Worm (Caenorhabditis elegans) whole organism, L1 larva: ENCODE results near the gene R13A5.11.
A peak's percentile ranks its signal among the peaks of the same experiment; 100 is the strongest.

ENCODE experiments used
- C16A3.4 ChIP-seq: fragments of 150-350 bp; optimal IDR thresholded peaks from 2 replicates; lab custom pipeline; 2014; ENCODE audit warnings: missing biosample characterization, missing genetic modification characterization
- Y116A8C.19 ChIP-seq: sonication (generic microtip); optimal IDR thresholded peaks from 2 replicates; lab custom pipeline; 2016; ENCODE audit warnings: missing compliant biosample characterization, missing genetic modification characterization, borderline replicate concordance
- aha-1 ChIP-seq: fragments of 150-350 bp; optimal IDR thresholded peaks from 2 replicates; lab custom pipeline; 2014; ENCODE audit warnings: missing biosample characterization, missing genetic modification characterization
- alr-1 ChIP-seq: fragments of 200-800 bp; sonication (Bioruptor generic); optimal IDR thresholded peaks from 2 replicates; lab custom pipeline; 2018; ENCODE audit warnings: borderline replicate concordance, mild to moderate bottlenecking, missing genetic modification characterization, missing compliant biosample characterization
- blmp-1 ChIP-seq: fragments of 150-350 bp; optimal IDR thresholded peaks from 2 replicates; lab custom pipeline; 2014; ENCODE audit warnings: missing biosample characterization, missing genetic modification characterization
- ceh-8 ChIP-seq: fragments of 200-800 bp; sonication (Bioruptor generic); optimal IDR thresholded peaks from 2 replicates; lab custom pipeline; 2018; ENCODE audit warnings: mild to moderate bottlenecking, missing genetic modification characterization, moderate library complexity, missing compliant biosample characterization
- ceh-82 ChIP-seq, 3 experiments: fragments of 150-350 bp in 1 of 3; sonication (generic microtip) in 2 of 3; optimal IDR thresholded peaks; 2 replicates each; lab custom pipeline; 2014 to 2017; ENCODE audit warnings: missing biosample characterization in 3 of 3, missing genetic modification characterization in 3 of 3
- dpl-1 ChIP-seq, 3 experiments: fragments of 150-350 bp in 2 of 3; sonication (generic microtip) in 1 of 3; optimal IDR thresholded peaks; 2 replicates each; lab custom pipeline; 2014 to 2017; ENCODE audit warnings: missing biosample characterization in 3 of 3, missing genetic modification characterization in 3 of 3, missing genetic modification reagents in 3 of 3
- efl-3 ChIP-seq: fragments of 200-800 bp; sonication (Bioruptor generic); optimal IDR thresholded peaks from 2 replicates; lab custom pipeline; 2018; ENCODE audit warnings: mild to moderate bottlenecking, missing genetic modification characterization, missing compliant biosample characterization
- egl-13 ChIP-seq: sonication (generic microtip); optimal IDR thresholded peaks from 2 replicates; lab custom pipeline; 2016; ENCODE audit warnings: missing genotype, missing genetic modification reagents, missing genetic modification characterization, missing compliant biosample characterization
- egl-27 ChIP-seq, 2 experiments: fragments of 150-350 bp in 1 of 2; sonication (generic microtip); optimal IDR thresholded peaks; 3 replicates each; lab custom pipeline; 2017 to 2018; ENCODE audit warnings: missing biosample characterization in 2 of 2, missing genetic modification characterization in 2 of 2, missing genetic modification reagents in 2 of 2
- elt-2 ChIP-seq: sonication (generic microtip); optimal IDR thresholded peaks from 2 replicates; lab custom pipeline; 2016; ENCODE audit warnings: missing genetic modification characterization, mild to moderate bottlenecking, inconsistent platforms, missing compliant biosample characterization, missing genetic modification reagents
- elt-3 ChIP-seq, 6 experiments: fragments of 150-350 bp in 1 of 6; sonication (generic microtip); optimal IDR thresholded peaks; 2 replicates each; lab custom pipeline; 2017 to 2018; ENCODE audit warnings: missing biosample characterization in 6 of 6, missing genetic modification characterization in 6 of 6, inconsistent platforms in 1 of 6
- fkh-10 ChIP-seq: sonication (generic microtip); optimal IDR thresholded peaks from 2 replicates; lab custom pipeline; 2017; ENCODE audit warnings: missing biosample characterization, missing genetic modification reagents, missing genetic modification characterization
- fkh-4 ChIP-seq: sonication (generic microtip); optimal IDR thresholded peaks from 2 replicates; lab custom pipeline; 2016; ENCODE audit warnings: missing compliant biosample characterization, missing genetic modification characterization, borderline replicate concordance
- fkh-8 ChIP-seq: sonication (generic microtip); optimal IDR thresholded peaks from 2 replicates; lab custom pipeline; 2016; ENCODE audit warnings: mild to moderate bottlenecking, missing genetic modification characterization, missing compliant biosample characterization
- grh-1 ChIP-seq: fragments of 200-800 bp; sonication (Bioruptor generic); IDR thresholded peaks from 2 replicates; pipeline ENCODE4 v1.3.6; 2022; ENCODE audit warnings: missing genetic modification reagents, missing genetic modification characterization, missing compliant biosample characterization
- isw-1 ChIP-seq: fragments of 200-800 bp; sonication (Bioruptor generic); IDR thresholded peaks from 2 replicates; pipeline ENCODE4 v1.3.6; 2022; ENCODE audit warnings: missing genetic modification characterization, missing compliant biosample characterization
- jun-1 ChIP-seq: fragments of 150-350 bp; optimal IDR thresholded peaks from 2 replicates; lab custom pipeline; 2014; ENCODE audit warnings: missing biosample characterization, missing genetic modification reagents, missing genetic modification characterization
- lin-14 ChIP-seq: fragments of 200-800 bp; sonication (Bioruptor generic); optimal IDR thresholded peaks from 2 replicates; lab custom pipeline; 2018; ENCODE audit warnings: mild to moderate bottlenecking, missing genetic modification characterization, moderate library complexity, missing compliant biosample characterization
- lin-15B ChIP-seq: fragments of 150-350 bp; sonication (generic microtip); optimal IDR thresholded peaks from 3 replicates; lab custom pipeline; 2014; ENCODE audit warnings: missing biosample characterization, missing genetic modification characterization
- lin-39 ChIP-seq: fragments of 150-350 bp; optimal IDR thresholded peaks from 2 replicates; lab custom pipeline; 2014; ENCODE audit warnings: missing biosample characterization, missing genetic modification reagents, missing genetic modification characterization
- lsy-2 ChIP-seq, 2 experiments: fragments of 150-350 bp; optimal IDR thresholded peaks; 2 replicates each; lab custom pipeline; 2014; ENCODE audit warnings: missing biosample characterization in 2 of 2, missing genetic modification characterization in 2 of 2
- mep-1 ChIP-seq: fragments of 150-350 bp; optimal IDR thresholded peaks from 2 replicates; lab custom pipeline; 2014; ENCODE audit warnings: missing biosample characterization, missing genetic modification characterization
- nhr-11 ChIP-seq: fragments of 150-350 bp; optimal IDR thresholded peaks from 2 replicates; lab custom pipeline; 2014; ENCODE audit warnings: missing biosample characterization, missing genetic modification characterization
- nhr-28 ChIP-seq: fragments of 150-350 bp; optimal IDR thresholded peaks from 2 replicates; lab custom pipeline; 2014; ENCODE audit warnings: missing biosample characterization, missing genetic modification characterization
- nhr-47 ChIP-seq: sonication (generic microtip); optimal IDR thresholded peaks from 2 replicates; lab custom pipeline; 2016; ENCODE audit warnings: mild to moderate bottlenecking, missing genetic modification characterization, moderate library complexity, missing compliant biosample characterization
- nhr-71 ChIP-seq: sonication (generic microtip); optimal IDR thresholded peaks from 2 replicates; lab custom pipeline; 2016; ENCODE audit warnings: mild to moderate bottlenecking, missing genetic modification characterization, moderate library complexity, missing compliant biosample characterization
- nhr-85 ChIP-seq: sonication (generic microtip); peaks from one replicate; lab custom pipeline; 2016; ENCODE audit warnings: missing genetic modification characterization, inconsistent platforms, missing compliant biosample characterization
- nhr-90 ChIP-seq: sonication (generic microtip); optimal IDR thresholded peaks from 2 replicates; lab custom pipeline; 2016; ENCODE audit warnings: mild to moderate bottlenecking, missing genetic modification characterization, missing compliant biosample characterization; ENCODE audit not compliant: poor library complexity
- pag-3 ChIP-seq: sonication (generic microtip); optimal IDR thresholded peaks from 2 replicates; lab custom pipeline; 2017; ENCODE audit warnings: missing genetic modification characterization, mild to moderate bottlenecking, missing compliant biosample characterization, antibody characterized with exemption, borderline replicate concordance; ENCODE audit not compliant: insufficient read depth
- pqm-1 ChIP-seq: sonication (generic microtip); optimal IDR thresholded peaks from 3 replicates; lab custom pipeline; 2017; ENCODE audit warnings: missing biosample characterization, missing genetic modification characterization
- rnt-1 ChIP-seq: sonication (generic microtip); optimal IDR thresholded peaks from 2 replicates; lab custom pipeline; 2016; ENCODE audit warnings: mild to moderate bottlenecking, missing genetic modification characterization, moderate library complexity, missing compliant biosample characterization
- skn-1 ChIP-seq: fragments of 150-350 bp; optimal IDR thresholded peaks from 2 replicates; lab custom pipeline; 2014; ENCODE audit warnings: missing biosample characterization, missing genetic modification characterization
- sptf-1 ChIP-seq: fragments of 150-350 bp; optimal IDR thresholded peaks from 2 replicates; lab custom pipeline; 2014; ENCODE audit warnings: missing biosample characterization, missing genetic modification characterization
- tbx-2 ChIP-seq: sonication (generic microtip); optimal IDR thresholded peaks from 2 replicates; lab custom pipeline; 2016; ENCODE audit warnings: missing genetic modification characterization, missing compliant biosample characterization
- tlp-1 ChIP-seq: fragments of 150-350 bp; optimal IDR thresholded peaks from 2 replicates; lab custom pipeline; 2014; ENCODE audit warnings: missing biosample characterization, missing genetic modification characterization
- unc-62 ChIP-seq: fragments of 150-350 bp; optimal IDR thresholded peaks from 2 replicates; lab custom pipeline; 2014; ENCODE audit warnings: missing biosample characterization, missing genetic modification reagents, missing genetic modification characterization
- unc-86 ChIP-seq: sonication (generic microtip); optimal IDR thresholded peaks from 2 replicates; lab custom pipeline; 2016; ENCODE audit warnings: missing genetic modification characterization, missing compliant biosample characterization
- ztf-11 ChIP-seq, 2 experiments: sonication (generic microtip); optimal IDR thresholded peaks; 2 replicates each; lab custom pipeline; 2016 to 2017; ENCODE audit warnings: missing genetic modification characterization in 2 of 2, missing biosample characterization in 1 of 2, missing compliant biosample characterization in 1 of 2

The R13A5.11 gene

ce11 chrIII:7570083-7570695, 22.9 kb downstream of the R13A5.11 start, which contains the start of gene R13A5.7 (continued):
- TF ChIP-seq nhr-71 (tag; lab: Kevin White, UChicago) (peak; percentile 89), nhr-90 (peak; percentile 59), unc-86 (tag; lab: Kevin White, UChicago) (peak; percentile 73), grh-1 (no peak), mep-1 (peak; percentile 84), efl-3 (GFP tag; lab: Kevin White, UChicago) (no peak), tlp-1 (tag; lab: Kevin White, UChicago) (no peak), tbx-2 (tag; lab: Kevin White, UChicago) (peak; percentile 77), egl-27 (tag; optimal IDR thresholded peaks at IDR 0.05; lab: Kevin White, UChicago) (peak; percentile 25 to 61), aha-1 (tag; lab: Kevin White, UChicago) (no peak), ceh-8 (GFP tag; lab: Kevin White, UChicago) (no peak), lsy-2 (tag; optimal IDR thresholded peaks at IDR 0.05; lab: Kevin White, UChicago) (peak; percentile 68 to 86), nhr-11 (peak; percentile 61), jun-1 (tag; lab: Kevin White, UChicago) (peak; percentile 75), skn-1 (peak; percentile 22), nhr-47 (peak; percentile 84), nhr-85 (tag; lab: Kevin White, UChicago) (peak; percentile 82), egl-13 (tag; lab: Kevin White, UChicago) (peak; percentile 40), fkh-4 (no peak), alr-1 (tag; lab: Kevin White, UChicago) (no peak), pqm-1 (tag; lab: Kevin White, UChicago) (no peak), nhr-28 (no peak), fkh-10 (GFP tag; lab: Kevin White, UChicago) (peak; percentile 40), rnt-1 (peak; percentile 76), lin-14 (GFP tag; lab: Kevin White, UChicago) (peak; percentile 97), elt-3 (tag; optimal IDR thresholded peaks at IDR 0.05; lab: Kevin White, UChicago) (peak in 1 of 6 experiments; percentile 20), ztf-11 (tag; optimal IDR thresholded peaks at IDR 0.05; lab: Kevin White, UChicago) (peak in 1 of 2 experiments; percentile 9), lin-15B (tag; lab: Kevin White, UChicago) (peak; percentile 31), C16A3.4 (peak; percentile 33), unc-62 (no peak), sptf-1 (no peak), blmp-1 (peak; percentile 58), elt-2 (tag; lab: Kevin White, UChicago) (peak; percentile 39), fkh-8 (tag; lab: Kevin White, UChicago) (peak; percentile 87), isw-1 (GFP tag; lab: Robert Waterston, UW) (peak; percentile 38), ceh-82 (tag; optimal IDR thresholded peaks at IDR 0.05; lab: Kevin White, UChicago) (peak; percentile 64 to 80 (median 68)), lin-39 (tag; lab: Kevin White, UChicago) (no peak)
- TF ChIP-seq, all 84 proteins: peak for 50

DNA sequence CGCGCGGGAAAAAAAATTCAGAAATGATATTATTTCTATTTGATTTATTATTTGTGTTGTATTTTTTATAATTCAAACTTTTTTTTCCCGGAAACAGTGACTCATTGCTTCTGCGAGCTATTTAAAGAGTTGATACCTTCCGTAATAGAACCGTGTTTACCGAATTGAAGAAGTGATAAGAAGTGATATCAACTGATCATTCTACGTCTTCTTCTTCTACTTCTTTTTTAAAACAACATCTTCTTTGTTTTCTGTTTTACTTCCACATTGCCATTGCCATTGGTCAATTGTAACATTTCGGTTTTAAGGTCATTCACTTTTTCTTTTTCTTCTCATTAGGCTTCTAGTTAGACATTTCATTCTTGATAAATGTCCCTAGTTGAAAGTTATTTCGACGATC, 27.0 kb downstream of the R13A5.11 start, which contains the start of gene ttr-32:
ttr-32 (plus strand) TSS at position 314 of the 400 bp plus-strand sequence.
- TF ChIP-seq dpl-1 (GFP tag; optimal IDR thresholded peaks at IDR 0.05; lab: Kevin White, UChicago) (no peak), nhr-85 (tag; lab: Kevin White, UChicago) (peak; percentile 60), elt-3 (tag; optimal IDR thresholded peaks at IDR 0.05; lab: Kevin White, UChicago) (peak in 2 of 6 experiments; percentile 28 to 60), pag-3 (tag; lab: Kevin White, UChicago) (peak; percentile 6), lin-14 (GFP tag; lab: Kevin White, UChicago) (peak; percentile 28), Y116A8C.19 (tag; lab: Kevin White, UChicago) (no peak)
- TF ChIP-seq, all 84 proteins: peak for 4
